Worm (Caenorhabditis elegans): Measurements from ENCODE around the gene acp-5.

The acp-5 gene

ce11 chrX:5782153-5782552, 47.1 kb upstream of the acp-5 start, which contains the start of gene gakh-1 (continued):
- TF ChIP-seq nhr-237 (tag; optimal IDR thresholded peaks at IDR 0.05): no peak
- TF ChIP-seq nhr-6 (tag; optimal IDR thresholded peaks at IDR 0.05): peak; percentile 39
- peak; percentile 45 for TF ChIP-seq F10B5.3 (tag; optimal IDR thresholded peaks at IDR 0.05)
- no peak for TF ChIP-seq ZK546.5 (tag; optimal IDR thresholded peaks at IDR 0.05)
- no peak for TF ChIP-seq snpc-4 (tag; optimal IDR thresholded peaks at IDR 0.05)
- no peak for TF ChIP-seq php-3 (GFP tag; IDR thresholded peaks at IDR 0.05)
- TF ChIP-seq ctbp-1 (GFP tag; IDR thresholded peaks at IDR 0.05): peak; percentile 50; the same call in 1 of the 2 replicates
- TF ChIP-seq zfp-2 (tag; optimal IDR thresholded peaks at IDR 0.05): no peak
- no peak for TF ChIP-seq Y105C5A.15 (GFP tag; IDR thresholded peaks at IDR 0.05)
- TF ChIP-seq zip-2 (tag; optimal IDR thresholded peaks at IDR 0.05): no peak
- TF ChIP-seq nhr-41 (GFP tag; IDR thresholded peaks at IDR 0.05): no peak

- TF ChIP-seq madf-5 (GFP tag; IDR thresholded peaks at IDR 0.05) (no peak), php-3 (GFP tag; IDR thresholded peaks at IDR 0.05) (no peak), egl-43 (GFP tag; IDR thresholded peaks at IDR 0.05) (no peak), nhr-42 (GFP tag; IDR thresholded peaks at IDR 0.05) (no peak), snpc-1.2 (GFP tag; IDR thresholded peaks at IDR 0.05) (no peak), nhr-41 (GFP tag; IDR thresholded peaks at IDR 0.05) (no peak), lin-13 (GFP tag; optimal IDR thresholded peaks at IDR 0.05) (no peak), saeg-2 (GFP tag; IDR thresholded peaks at IDR 0.05) (no peak), unc-62 (GFP tag; optimal IDR thresholded peaks at IDR 0.05 in 1 of 2) (no peak), unc-62 (tag; optimal IDR thresholded peaks at IDR 0.05) (no peak), dpl-1 (GFP tag; optimal IDR thresholded peaks at IDR 0.05) (no peak), daf-8 (GFP tag; IDR thresholded peaks at IDR 0.05) (no peak), lin-29 (GFP tag; IDR thresholded peaks at IDR 0.05) (no peak)
Measured at ce11 chrX:5786193-5786592, 43.0 kb upstream of the acp-5 start, which contains the start of gene F46G11.6. F46G11.6 (plus strand) TSS chrX:5786493.

- no peak for TF ChIP-seq lin-15B (tag; optimal IDR thresholded peaks at IDR 0.05)
- TF ChIP-seq snpc-4 (tag; optimal IDR thresholded peaks at IDR 0.05): no peak
- TF ChIP-seq daf-16 (GFP tag; optimal IDR thresholded peaks at IDR 0.05): no peak
- TF ChIP-seq daf-16 (tag; optimal IDR thresholded peaks at IDR 0.05): no peak
- TF ChIP-seq nhr-28 (tag; optimal IDR thresholded peaks at IDR 0.05): no peak
- TF ChIP-seq hlh-30 (tag; optimal IDR thresholded peaks at IDR 0.05; ENCODE audit: insufficient read depth): peak; percentile 12
Measured at ce11 chrX:5787861-5788260, 41.4 kb upstream of the acp-5 start, which contains the start of gene F46G11.2. F46G11.2 (plus strand) TSS chrX:5788161.

ce11 chrX:5790915-5791314, 38.3 kb upstream of the acp-5 start, which contains the start of gene twnk-1:
twnk-1 (plus strand) TSS chrX:5791215.
- TF ChIP-seq egl-43 (GFP tag; IDR thresholded peaks at IDR 0.05) (0 out of 2 replicates have a peak, but pooled peaks have one; percentile 36), T26A8.4 (GFP tag; IDR thresholded peaks at IDR 0.05) (peak; percentile 21; the same call in 1 of the 2 replicates), rbr-2 (tag; optimal IDR thresholded peaks at IDR 0.05) (no peak), lin-38 (GFP tag; IDR thresholded peaks at IDR 0.05) (no peak), nhr-102 (tag; optimal IDR thresholded peaks at IDR 0.05) (no peak), ZK546.5 (tag; optimal IDR thresholded peaks at IDR 0.05) (no peak), zfp-3 (GFP tag; conservative IDR thresholded peaks at IDR 0.05) (no peak), madf-9 (GFP tag; conservative IDR thresholded peaks at IDR 0.05) (no peak), attf-4 (tag; optimal IDR thresholded peaks at IDR 0.05) (no peak), ces-1 (GFP tag; optimal IDR thresholded peaks at IDR 0.05) (no peak), hlh-30 (tag; optimal IDR thresholded peaks at IDR 0.05; ENCODE audit: insufficient read depth) (no peak), aha-1 (tag) (no peak)

ce11 chrX:5794432-5794831, 34.8 kb upstream of the acp-5 start:
- no peak for TF ChIP-seq nhr-102 (tag; optimal IDR thresholded peaks at IDR 0.05)
- no peak for TF ChIP-seq madf-9 (GFP tag; conservative IDR thresholded peaks at IDR 0.05)
- peak; percentile 96 for TF ChIP-seq aha-1 (tag)

Measured in whole organism, L4 larva.